Worm (Caenorhabditis elegans) whole organism, young adult: Measurements from ENCODE around the gene srd-29.

Experiments
- ama-1 ChIP-seq, 3 experiments: fragments of 150-350 bp in 1 of 3; sonication (generic microtip) in 2 of 3; optimal IDR thresholded peaks; 2 replicates each; lab custom pipeline; 2014 to 2018; ENCODE audit warnings: missing biosample characterization in 2 of 3, missing genetic modification characterization in 2 of 3, missing genetic modification reagents in 2 of 3
- aptf-2 ChIP-seq: fragments of 200-800 bp; sonication (Bioruptor generic); conservative IDR thresholded peaks from 2 replicates; pipeline ENCODE4 v1.3.6; 2022; ENCODE audit warnings: missing genetic modification reagents, missing genetic modification characterization, missing compliant biosample characterization
- aptf-3 ChIP-seq: fragments of 200-800 bp; sonication (Bioruptor generic); IDR thresholded peaks from 2 replicates; pipeline ENCODE4 v1.3.6; 2022; ENCODE audit warnings: missing genetic modification characterization, missing compliant biosample characterization
- egl-44 ChIP-seq: fragments of 200-800 bp; sonication (Bioruptor generic); IDR thresholded peaks from 2 replicates; pipeline ENCODE4 v1.3.6; 2022; ENCODE audit warnings: missing genetic modification reagents, missing genetic modification characterization, missing compliant biosample characterization
- gei-17 ChIP-seq: fragments of 200-800 bp; sonication (Bioruptor generic); optimal IDR thresholded peaks from 2 replicates; lab custom pipeline; 2018; ENCODE audit warnings: mild to moderate bottlenecking, missing genetic modification characterization, missing compliant biosample characterization
- hrde-1 ChIP-seq: sonication (generic microtip); optimal IDR thresholded peaks from 2 replicates; lab custom pipeline; 2016; ENCODE audit warnings: missing genetic modification characterization, mild to moderate bottlenecking, missing compliant biosample characterization, moderate library complexity, missing genotype, missing genetic modification reagents, borderline replicate concordance
- lin-26 ChIP-seq: fragments of 200-800 bp; sonication (Bioruptor generic); IDR thresholded peaks from 2 replicates; pipeline ENCODE4 v1.3.6; 2022; ENCODE audit warnings: missing genetic modification reagents, missing genetic modification characterization, missing compliant biosample characterization
- lin-40 ChIP-seq: sonication (generic microtip); optimal IDR thresholded peaks from 2 replicates; lab custom pipeline; 2016; ENCODE audit warnings: missing genetic modification characterization, mild to moderate bottlenecking, missing compliant biosample characterization, missing genotype, missing genetic modification reagents
- mes-4 ChIP-seq: sonication (generic microtip); optimal IDR thresholded peaks from 2 replicates; lab custom pipeline; 2016; ENCODE audit warnings: missing genotype, missing genetic modification characterization, missing compliant biosample characterization
- snpc-4 ChIP-seq, 5 experiments: fragments of 150-350 bp in 1 of 5; sonication (generic microtip) in 4 of 5; optimal IDR thresholded peaks; 2 replicates each; lab custom pipeline; 2014 to 2018; ENCODE audit warnings: missing genetic modification characterization in 5 of 5, missing biosample characterization in 3 of 5, antibody characterized with exemption in 2 of 5, mild to moderate bottlenecking in 2 of 5, missing compliant biosample characterization in 2 of 5, missing genotype in 2 of 5, moderate library complexity in 2 of 5, missing genetic modification reagents in 1 of 5
- unc-130 ChIP-seq: sonication (generic microtip); optimal IDR thresholded peaks from 2 replicates; lab custom pipeline; 2016; ENCODE audit warnings: missing genetic modification reagents, missing genetic modification characterization, missing compliant biosample characterization
- zfh-2 ChIP-seq: fragments of 200-800 bp; sonication (Bioruptor generic); conservative IDR thresholded peaks from 2 replicates; pipeline ENCODE4 v1.3.6; 2022; ENCODE audit warnings: missing genetic modification reagents, missing genetic modification characterization, missing compliant biosample characterization

ce11 chrV:7600149-7600548, 35.4 kb upstream of the srd-29 start, which contains the start of gene C50E3.9:
- TF ChIP-seq snpc-4 (GFP tag; optimal IDR thresholded peaks at IDR 0.05; lab: Kevin White, UChicago) (no peak), snpc-4 (tag; optimal IDR thresholded peaks at IDR 0.05; lab: Kevin White, UChicago) (no peak), gei-17 (GFP tag; lab: Kevin White, UChicago) (no peak), unc-130 (GFP tag; lab: Kevin White, UChicago) (no peak), zfh-2 (no peak), ama-1 (optimal IDR thresholded peaks at IDR 0.05; lab: Kevin White, UChicago) (no peak), ama-1 (GFP tag; optimal IDR thresholded peaks at IDR 0.05; lab: Kevin White, UChicago) (no peak), hrde-1 (tag; lab: Kevin White, UChicago) (no peak), aptf-3 (no peak), egl-44 (no peak), lin-26 (no peak), aptf-2 (GFP tag; lab: Robert Waterston, UW) (no peak), lin-40 (no peak), mes-4 (tag; lab: Kevin White, UChicago) (no peak)
